Worm (Caenorhabditis elegans): Measurements from ENCODE around the gene nspe-3.

DNA sequence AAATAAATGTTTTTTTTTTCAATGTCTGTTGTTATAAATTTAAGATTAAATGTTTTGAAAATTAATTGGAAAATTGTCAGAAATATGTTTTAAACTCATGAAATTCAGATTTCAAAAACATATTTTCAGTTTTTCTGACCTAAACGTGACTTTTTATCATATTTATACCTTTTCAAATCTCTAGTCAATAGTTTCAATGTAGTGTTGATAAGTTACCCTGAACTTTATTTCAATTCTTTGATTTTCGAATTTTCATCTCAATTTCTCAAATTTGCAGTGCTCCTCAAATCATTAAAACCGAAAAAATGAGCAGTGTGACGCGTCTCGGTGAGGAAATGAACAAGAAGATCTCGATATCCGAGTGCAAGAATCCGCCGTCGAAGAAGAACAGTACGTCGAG is 36.8 kb downstream of the nspe-3 start, which contains the start of gene rgs-4:
- no peak for TF ChIP-seq pqm-1 (tag; optimal IDR thresholded peaks at IDR 0.05)
- TF ChIP-seq pag-3 (tag; optimal IDR thresholded peaks at IDR 0.05; ENCODE audit: borderline replicate concordance): no peak
